Worm (Caenorhabditis elegans): ENCODE data around the gene dpl-1.

DNA sequence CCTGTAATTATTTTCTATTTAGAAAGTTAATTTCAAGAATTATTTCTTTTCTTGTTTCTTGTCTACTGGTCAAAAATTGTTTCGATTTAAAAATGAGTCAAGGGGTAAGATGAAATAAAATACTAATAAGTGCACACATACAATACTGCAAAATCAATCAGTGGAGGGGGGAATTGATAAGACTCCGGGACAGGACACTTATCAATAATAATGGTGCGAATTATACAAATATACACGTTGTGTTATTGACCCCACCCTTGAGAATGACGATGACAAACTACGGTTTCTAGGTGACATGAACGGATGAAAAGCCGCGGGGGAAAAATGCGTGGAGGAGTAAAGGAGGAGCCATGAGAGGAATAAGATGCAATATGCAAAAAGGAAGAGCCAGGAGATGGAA, 11.4 kb downstream of the dpl-1 start:
- TF ChIP-seq dmd-4 (tag; optimal IDR thresholded peaks at IDR 0.05) (no peak), aly-2 (tag; optimal IDR thresholded peaks at IDR 0.05) (no peak)
